Worm (Caenorhabditis elegans) whole organism, dauer: ENCODE measurements around the gene gcc-2.

Source experiments
- unc-62 ChIP-seq: sonication (generic microtip); optimal IDR thresholded peaks from 2 replicates; lab custom pipeline; 2017; ENCODE audit warnings: missing biosample characterization, missing genetic modification reagents, missing genetic modification characterization

Gene gcc-2

DNA sequence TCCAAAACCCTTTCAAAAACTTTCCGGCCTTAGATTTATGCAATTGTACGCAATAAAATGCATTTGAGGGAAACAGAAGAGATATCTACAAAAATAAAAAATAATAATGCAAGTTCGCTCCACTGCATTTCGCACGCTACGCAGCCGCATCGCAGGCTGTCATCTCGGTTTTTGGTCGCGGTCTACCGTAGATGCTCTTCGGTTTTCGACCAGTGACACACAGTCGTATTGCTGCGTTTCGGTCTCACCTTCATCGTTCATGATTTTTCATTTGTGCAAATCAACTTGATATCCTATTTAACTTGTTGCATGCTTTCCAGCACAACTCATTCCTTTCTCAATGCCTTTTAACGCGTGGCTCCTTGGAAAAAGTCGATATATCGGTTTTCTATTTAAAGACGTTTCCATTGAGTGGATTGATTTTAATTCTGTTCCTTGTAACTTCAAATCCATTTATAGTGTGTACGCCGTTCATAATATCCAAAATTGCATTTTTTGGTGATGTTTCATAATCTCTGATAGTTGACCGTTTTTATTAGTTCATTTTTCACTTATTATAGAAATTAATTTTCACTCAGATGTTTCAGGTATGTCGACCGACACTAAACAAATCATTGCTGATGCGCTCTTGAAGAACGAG lies 18.8 kb upstream of the gcc-2 start, which contains the start of gene vha-1:
vha-1 (plus strand) TSS at position 590 of the 640 bp plus-strand sequence.
- no peak for TF ChIP-seq unc-62 (GFP tag; lab: Kevin White, UChicago)

- TF ChIP-seq unc-62 (GFP tag; lab: Kevin White, UChicago) = no peak
Measured at ce11 chrIII:9780254-9780653, 18.3 kb upstream of the gcc-2 start, which contains the start of gene sqv-3. TSS of gene sqv-3 (minus strand) at chrIII:9780354.

DNA sequence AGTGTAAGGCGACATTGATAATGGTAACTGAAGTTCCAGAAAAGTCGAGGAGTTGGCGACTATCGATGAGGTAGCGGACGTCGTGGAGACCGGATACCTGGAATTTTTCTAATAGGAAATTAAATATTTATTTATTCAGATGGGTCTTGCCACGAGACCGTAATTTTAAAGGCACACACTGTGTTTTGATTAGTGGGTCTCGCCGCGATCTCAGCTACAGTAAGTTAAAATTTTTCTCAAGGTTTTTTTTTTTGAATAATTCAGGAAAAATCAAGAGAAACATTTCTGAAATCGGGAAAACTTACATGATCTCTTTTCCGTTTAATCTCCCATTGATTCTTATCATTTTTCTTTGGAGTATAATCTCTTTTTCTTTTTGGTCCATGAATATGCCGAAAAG lies 17.1 kb upstream of the gcc-2 start:
- no peak for TF ChIP-seq unc-62 (GFP tag; lab: Kevin White, UChicago)

DNA sequence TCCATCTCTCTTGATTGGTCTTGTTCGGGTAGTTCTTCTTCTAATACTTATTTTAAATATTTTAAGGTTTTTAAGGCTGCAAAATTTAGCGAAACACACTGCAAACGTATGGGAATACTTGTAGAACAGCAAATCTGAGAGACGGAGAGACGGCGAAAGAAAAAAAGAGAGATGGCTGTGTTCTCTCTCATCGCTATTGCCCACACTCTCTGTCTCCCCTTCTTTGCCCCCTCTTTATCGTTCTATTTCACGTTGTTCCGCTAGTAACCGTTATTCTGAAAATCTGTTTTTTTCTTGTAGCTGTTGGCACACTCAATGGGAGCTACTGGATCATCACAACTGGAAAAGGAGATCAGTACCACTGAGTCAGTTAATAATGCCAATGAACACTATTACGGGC lies 14.4 kb upstream of the gcc-2 start, which contains the start of gene usp-46:
usp-46 (plus strand) TSS at position 301 of the 400 bp plus-strand sequence.
- TF ChIP-seq unc-62 (GFP tag; lab: Kevin White, UChicago) = no peak

DNA sequence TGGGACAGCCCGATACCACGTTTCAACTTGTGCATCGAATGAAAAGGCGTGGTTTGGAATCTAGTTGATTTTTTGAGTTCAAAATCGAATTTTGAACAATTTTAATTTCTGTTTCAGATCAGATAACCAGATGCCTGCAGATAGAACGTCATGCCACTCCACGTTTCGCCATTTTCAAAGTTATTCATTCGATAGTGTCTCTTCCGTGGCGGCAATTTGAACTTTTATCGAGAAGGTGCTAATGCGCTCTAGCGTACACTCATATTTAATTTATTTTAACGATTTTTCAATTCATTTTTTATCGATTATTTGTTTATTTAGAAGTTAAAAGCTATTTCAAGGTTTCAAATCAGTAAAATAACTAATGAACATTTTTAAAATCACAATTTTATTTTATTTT lies 14.0 kb upstream of the gcc-2 start:
- no peak for TF ChIP-seq unc-62 (GFP tag; lab: Kevin White, UChicago)

- TF ChIP-seq unc-62 (GFP tag; lab: Kevin White, UChicago) = no peak
Measured at ce11 chrIII:9772394-9772793, 10.5 kb upstream of the gcc-2 start.

DNA sequence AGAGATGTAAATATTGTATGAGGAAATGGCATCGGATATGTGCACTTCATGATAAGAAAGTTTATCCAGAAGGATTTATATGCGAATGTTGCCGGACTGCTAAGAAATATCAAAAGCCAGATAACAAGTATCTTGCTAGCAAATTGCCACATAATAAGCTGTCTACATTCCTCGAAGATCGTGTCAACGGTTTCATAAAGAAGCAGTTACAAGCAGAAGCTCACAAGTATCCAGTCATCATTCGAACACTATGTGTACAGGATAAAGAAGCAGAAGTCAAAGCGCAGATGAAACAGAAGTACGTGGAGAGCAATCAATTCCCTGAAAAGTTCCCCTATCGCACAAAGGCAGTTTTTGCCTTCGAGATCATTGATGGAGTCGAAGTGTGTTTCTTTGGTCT lies 8.6 kb upstream of the gcc-2 start:
- TF ChIP-seq unc-62 (GFP tag; lab: Kevin White, UChicago) = no peak

ce11 chrIII:9768023-9768422 lies 6.1 kb upstream of the gcc-2 start:
- TF ChIP-seq unc-62 (GFP tag; lab: Kevin White, UChicago) = no peak

ce11 chrIII:9767095-9767494 lies 5.2 kb upstream of the gcc-2 start:
- no peak for TF ChIP-seq unc-62 (GFP tag; lab: Kevin White, UChicago)

- TF ChIP-seq unc-62 (GFP tag; lab: Kevin White, UChicago) = no peak
Measured at ce11 chrIII:9766175-9766574, 4.2 kb upstream of the gcc-2 start, which contains the start of gene cbp-1. TSS of gene cbp-1 (plus strand) at chrIII:9766509.

DNA sequence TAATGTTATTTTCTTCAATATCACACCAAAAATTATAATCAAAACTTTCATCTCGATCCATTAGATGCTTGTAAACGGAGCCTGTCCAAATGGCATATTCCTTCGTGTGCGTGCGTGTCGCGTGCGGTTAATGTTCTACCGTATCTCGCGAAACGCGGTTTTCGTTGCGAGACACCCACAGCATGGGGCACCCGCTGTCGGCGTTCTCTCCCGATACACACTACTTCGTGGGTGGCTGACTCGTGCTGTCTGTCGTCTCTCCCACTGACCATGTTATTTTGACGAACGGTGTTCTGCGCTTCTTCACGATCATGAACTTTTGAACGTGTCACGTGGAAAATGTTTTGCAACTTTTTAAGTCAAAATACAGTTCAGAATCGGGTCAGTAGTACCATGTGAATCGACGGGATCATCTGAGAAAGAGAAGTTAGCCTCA lies 3.5 kb upstream of the gcc-2 start:
- TF ChIP-seq unc-62 (GFP tag; lab: Kevin White, UChicago) = no peak

DNA sequence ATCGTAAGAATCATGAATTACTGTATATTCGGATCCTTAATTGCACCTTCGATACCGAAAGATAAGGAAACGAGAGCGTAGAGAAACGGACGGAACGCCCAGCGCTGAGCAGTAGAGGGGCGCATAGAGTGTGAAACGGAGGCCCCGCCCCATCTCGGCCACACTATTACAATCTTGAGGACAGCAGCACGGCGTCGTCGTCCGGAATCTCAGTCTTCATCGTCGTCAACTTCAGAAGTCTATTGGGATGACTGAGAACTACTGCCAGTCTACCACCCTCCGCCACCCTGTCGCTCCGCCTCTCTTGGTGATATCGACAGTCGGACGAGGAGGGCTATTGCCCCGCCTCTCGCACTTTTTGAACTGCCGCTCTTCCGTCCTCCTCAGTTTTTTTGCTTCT lies 2.8 kb upstream of the gcc-2 start:
- TF ChIP-seq unc-62 (GFP tag; lab: Kevin White, UChicago) = no peak

DNA sequence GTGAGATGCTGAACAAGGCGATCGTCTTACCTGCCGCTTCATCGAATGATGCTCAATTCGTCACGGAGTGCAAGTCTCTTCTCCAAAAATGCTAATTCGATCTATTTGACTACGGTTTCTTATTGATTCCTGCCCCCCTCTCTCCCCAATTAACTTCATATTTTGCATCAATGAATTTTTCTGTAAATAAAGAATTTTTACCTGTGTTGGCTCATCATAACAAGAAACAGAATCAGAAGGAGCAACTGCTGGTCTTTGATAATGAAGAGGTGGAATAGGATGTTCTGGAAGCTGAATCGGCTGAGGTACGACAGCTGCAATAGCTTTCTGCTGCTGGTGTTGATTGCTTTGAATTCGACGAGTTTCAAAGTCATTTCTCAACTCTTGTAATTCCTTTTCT lies 1.8 kb downstream of the gcc-2 start:
- TF ChIP-seq unc-62 (GFP tag; lab: Kevin White, UChicago) = no peak

- no peak for TF ChIP-seq unc-62 (GFP tag; lab: Kevin White, UChicago)
Measured at ce11 chrIII:9758848-9759247, 3.1 kb downstream of the gcc-2 start, which contains the start of gene rmd-1. TSS of gene rmd-1 (plus strand) at chrIII:9759094.

DNA sequence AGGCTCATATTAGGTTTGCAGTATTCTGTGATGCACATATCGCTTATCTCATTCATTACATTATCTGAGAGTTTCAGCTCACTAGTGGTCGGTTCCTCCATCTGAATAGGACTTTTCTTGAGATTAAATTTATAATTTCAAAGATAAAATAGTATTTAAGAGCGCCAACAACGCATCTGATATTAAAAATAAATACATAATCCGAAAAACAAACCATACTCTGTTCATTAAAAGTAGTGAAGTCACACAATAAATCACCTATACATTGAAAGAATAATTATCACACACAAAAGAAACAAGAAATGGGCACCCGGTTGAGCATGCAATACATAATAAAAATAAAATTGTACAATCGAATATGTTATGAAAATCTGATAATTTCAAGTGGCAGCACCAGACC lies 4.5 kb downstream of the gcc-2 start, which contains the start of gene vps-53:
vps-53 (minus strand) TSS at position 101 of the 400 bp plus-strand sequence.
- no peak for TF ChIP-seq unc-62 (GFP tag; lab: Kevin White, UChicago)

- no peak for TF ChIP-seq unc-62 (GFP tag; lab: Kevin White, UChicago)
Measured at ce11 chrIII:9752852-9753251, 9.1 kb downstream of the gcc-2 start, which contains the start of gene ech-6. TSS of gene ech-6 (minus strand) at chrIII:9752883.

- no peak for TF ChIP-seq unc-62 (GFP tag; lab: Kevin White, UChicago)
Measured at ce11 chrIII:9751074-9751473, 10.9 kb downstream of the gcc-2 start, which contains the start of gene T05G5.5. TSS of gene T05G5.5 (minus strand) at chrIII:9751432.
